Fruit fly (Drosophila melanogaster) whole organism, embryonic: Measurements from ENCODE around the gene Ocrl.

ENCODE experiments used
- Bdp1 ChIP-seq: fragments of 200-800 bp; sonication (Bioruptor generic); optimal IDR thresholded peaks from 3 replicates; lab custom pipeline; 2016; ENCODE audit warnings: missing biosample characterization, missing genetic modification characterization
- Bgb ChIP-seq: fragments of 200-800 bp; sonication (Bioruptor generic); IDR thresholded peaks from 2 replicates; pipeline ENCODE4 v1.3.6; 2022; ENCODE audit warnings: missing biosample characterization, missing genetic modification characterization; ENCODE audit not compliant: partially characterized antibody
- CG1024 ChIP-seq: fragments of 200-800 bp; sonication (Bioruptor generic); IDR thresholded peaks from 2 replicates; pipeline ENCODE4 v1.3.6; 2022; ENCODE audit warnings: missing biosample characterization, missing genetic modification characterization
- CG10565 ChIP-seq: fragments of 200-800 bp; sonication (Bioruptor generic); optimal IDR thresholded peaks from 3 replicates; lab custom pipeline; 2016; ENCODE audit warnings: missing biosample characterization, mild to moderate bottlenecking, missing genetic modification characterization
- CG12299 ChIP-seq: fragments of 200-800 bp; sonication (Bioruptor generic); optimal IDR thresholded peaks from 2 replicates; lab custom pipeline; 2018; ENCODE audit warnings: missing biosample characterization, mild to moderate bottlenecking, missing genetic modification characterization
- CG12659 ChIP-seq: fragments of 200-800 bp; sonication (Bioruptor generic); optimal IDR thresholded peaks from 3 replicates; lab custom pipeline; 2017; ENCODE audit warnings: mild to moderate bottlenecking, missing biosample characterization, missing genetic modification reagents, missing genetic modification characterization
- CG13296 ChIP-seq: fragments of 200-800 bp; sonication (Bioruptor generic); optimal IDR thresholded peaks from 3 replicates; lab custom pipeline; 2018; ENCODE audit warnings: missing biosample characterization, mild to moderate bottlenecking, missing genetic modification characterization
- CG17912 ChIP-seq: fragments of 200-800 bp; sonication (Bioruptor generic); optimal IDR thresholded peaks from 2 replicates; lab custom pipeline; 2018; ENCODE audit warnings: missing biosample characterization, mild to moderate bottlenecking, missing genetic modification characterization
- CG2120 ChIP-seq: fragments of 200-800 bp; sonication (Bioruptor generic); optimal IDR thresholded peaks from 3 replicates; lab custom pipeline; 2016; ENCODE audit warnings: missing biosample characterization, missing genetic modification characterization
- CG30431 ChIP-seq: fragments of 200-800 bp; sonication (Bioruptor generic); optimal IDR thresholded peaks from 2 replicates; lab custom pipeline; 2017; ENCODE audit warnings: missing biosample characterization, missing genetic modification characterization
- CG3065 ChIP-seq: fragments of 200-800 bp; sonication (Bioruptor generic); optimal IDR thresholded peaks from 2 replicates; lab custom pipeline; 2016; ENCODE audit warnings: missing biosample characterization, missing genetic modification characterization
- CG42726 ChIP-seq: fragments of 200-800 bp; sonication (Bioruptor generic); IDR thresholded peaks from 2 replicates; pipeline ENCODE4 v1.3.6; 2022; ENCODE audit warnings: missing biosample characterization, missing genetic modification characterization; ENCODE audit not compliant: partially characterized antibody
- CG4424 ChIP-seq: fragments of 200-800 bp; sonication (Bioruptor generic); optimal IDR thresholded peaks from 3 replicates; lab custom pipeline; 2016; ENCODE audit warnings: missing biosample characterization, missing genetic modification characterization
- CG6272 ChIP-seq: fragments of 200-800 bp; sonication (Bioruptor generic); IDR thresholded peaks from 2 replicates; pipeline ENCODE4 v1.3.6; 2022; ENCODE audit warnings: missing biosample characterization, missing genetic modification characterization
- CG6654 ChIP-seq: fragments of 200-800 bp; sonication (Bioruptor generic); optimal IDR thresholded peaks from 2 replicates; lab custom pipeline; 2017; ENCODE audit warnings: missing biosample characterization, mild to moderate bottlenecking, missing genetic modification characterization
- CG6689 ChIP-seq: fragments of 200-800 bp; sonication (Bioruptor generic); IDR thresholded peaks from 2 replicates; pipeline ENCODE4 v1.3.6; 2022; ENCODE audit warnings: missing biosample characterization, missing genetic modification characterization
- CG6854 ChIP-seq: fragments of 200-800 bp; sonication (Bioruptor generic); optimal IDR thresholded peaks from 3 replicates; lab custom pipeline; 2017; ENCODE audit warnings: missing biosample characterization, mild to moderate bottlenecking, missing genetic modification characterization
- CG8765 ChIP-seq: fragments of 200-800 bp; sonication (Bioruptor generic); IDR thresholded peaks from 2 replicates; pipeline ENCODE4 v1.3.6; 2022; ENCODE audit warnings: missing biosample characterization, missing genetic modification characterization
- CG9797 ChIP-seq: fragments of 200-800 bp; sonication (Bioruptor generic); optimal IDR thresholded peaks from 3 replicates; lab custom pipeline; 2018; ENCODE audit warnings: missing biosample characterization, mild to moderate bottlenecking, missing genetic modification characterization
- Dref ChIP-seq: fragments of 200-800 bp; sonication (Bioruptor generic); IDR thresholded peaks from 2 replicates; pipeline ENCODE4 v1.3.6; 2022; ENCODE audit warnings: missing biosample characterization, missing genetic modification characterization
- Ets97D ChIP-seq: fragments of 200-800 bp; sonication (Bioruptor generic); optimal IDR thresholded peaks from 3 replicates; lab custom pipeline; 2016; ENCODE audit warnings: missing biosample characterization, missing genetic modification characterization
- Fer1 ChIP-seq: fragments of 200-800 bp; sonication (Bioruptor generic); optimal IDR thresholded peaks from 2 replicates; lab custom pipeline; 2017; ENCODE audit warnings: missing biosample characterization, mild to moderate bottlenecking, missing genetic modification characterization
- Hr3 ChIP-seq: fragments of 200-800 bp; sonication (Bioruptor generic); optimal IDR thresholded peaks from 3 replicates; lab custom pipeline; 2016; ENCODE audit warnings: missing biosample characterization, missing genetic modification characterization
- Hr78 ChIP-seq, 2 experiments: fragments of 200-800 bp in 1 of 2; fragments of >200 bp in 1 of 2; sonication (Bioruptor generic) in 1 of 2; optimal IDR thresholded peaks; 2 replicates each; lab custom pipeline; 2017 to 2019; ENCODE audit warnings: missing biosample characterization in 2 of 2, missing genetic modification characterization in 2 of 2, mild to moderate bottlenecking in 1 of 2, moderate library complexity in 1 of 2
- MESR4 ChIP-seq: fragments of 200-800 bp; sonication (Bioruptor generic); optimal IDR thresholded peaks from 2 replicates; lab custom pipeline; 2018; ENCODE audit warnings: missing biosample characterization, mild to moderate bottlenecking, missing genetic modification characterization, moderate library complexity
- Ravus ChIP-seq: fragments of 200-800 bp; sonication (Bioruptor generic); IDR thresholded peaks from 2 replicates; pipeline ENCODE4 v1.3.6; 2022; ENCODE audit warnings: missing biosample characterization, missing genetic modification characterization
- Side ChIP-seq: fragments of 200-800 bp; sonication (Bioruptor generic); optimal IDR thresholded peaks from 2 replicates; lab custom pipeline; 2016; ENCODE audit warnings: missing biosample characterization, missing genetic modification characterization
- abd-A ChIP-seq: fragments of 200-800 bp; sonication (Bioruptor generic); optimal IDR thresholded peaks from 3 replicates; lab custom pipeline; 2019; ENCODE audit warnings: missing biosample characterization, mild to moderate bottlenecking, missing genetic modification characterization, moderate library complexity
- ap ChIP-seq: fragments of 200-800 bp; sonication (Bioruptor generic); IDR thresholded peaks from 2 replicates; pipeline ENCODE4 v1.3.6; 2022; ENCODE audit warnings: missing biosample characterization, missing genetic modification characterization
- bsh ChIP-seq, 2 experiments: fragments of 200-800 bp; sonication (Bioruptor generic); optimal IDR thresholded peaks; 2 replicates each; lab custom pipeline; 2017 to 2018; ENCODE audit warnings: mild to moderate bottlenecking in 2 of 2, missing biosample characterization in 2 of 2, missing genetic modification characterization in 2 of 2, moderate library complexity in 1 of 2
- cas ChIP-seq: fragments of 200-800 bp; sonication (Bioruptor generic); IDR thresholded peaks from 2 replicates; pipeline ENCODE4 v1.3.6; 2022; ENCODE audit warnings: missing biosample characterization, missing genetic modification characterization
- cg ChIP-seq: fragments of 200-800 bp; sonication (Bioruptor generic); optimal IDR thresholded peaks from 3 replicates; lab custom pipeline; 2019; ENCODE audit warnings: missing biosample characterization, mild to moderate bottlenecking, missing genetic modification characterization, moderate library complexity
- chinmo ChIP-seq: fragments of 200-800 bp; sonication (Bioruptor generic); IDR thresholded peaks from 4 replicates; pipeline ENCODE4 v1.3.6; 2022; ENCODE audit warnings: missing biosample characterization, missing genetic modification characterization; ENCODE audit not compliant: partially characterized antibody
- dimm ChIP-seq: fragments of 200-800 bp; sonication (Bioruptor generic); IDR thresholded peaks from 2 replicates; pipeline ENCODE4 v1.3.6; 2022; ENCODE audit warnings: missing biosample characterization, missing genetic modification characterization
- dpn ChIP-seq, 2 experiments: fragments of 200-800 bp; sonication (Bioruptor generic); optimal IDR thresholded peaks; 3 replicates each; lab custom pipeline; 2016; ENCODE audit warnings: missing biosample characterization in 2 of 2, missing genetic modification characterization in 2 of 2
- esg ChIP-seq: fragments of 200-800 bp; sonication (Bioruptor generic); conservative IDR thresholded peaks from 2 replicates; pipeline ENCODE4 v1.3.6; 2022; ENCODE audit warnings: missing biosample characterization, missing genetic modification characterization
- ewg ChIP-seq: fragments of 200-800 bp; sonication (Bioruptor generic); optimal IDR thresholded peaks from 3 replicates; lab custom pipeline; 2017; ENCODE audit warnings: mild to moderate bottlenecking, missing biosample characterization, missing genetic modification reagents, missing genetic modification characterization
- fd3F ChIP-seq: fragments of 200-800 bp; sonication (Bioruptor generic); optimal IDR thresholded peaks from 2 replicates; lab custom pipeline; 2018; ENCODE audit warnings: missing biosample characterization, mild to moderate bottlenecking, missing genetic modification characterization, moderate library complexity
- fd64A ChIP-seq: fragments of 200-800 bp; sonication (Bioruptor generic); optimal IDR thresholded peaks from 3 replicates; lab custom pipeline; 2018; ENCODE audit warnings: missing biosample characterization, mild to moderate bottlenecking, missing genetic modification characterization
- gce ChIP-seq: fragments of 200-800 bp; sonication (Bioruptor generic); IDR thresholded peaks from 3 replicates; pipeline ENCODE4 v1.3.6; 2022; ENCODE audit warnings: missing biosample characterization, missing genetic modification characterization
- gem ChIP-seq: fragments of 200-800 bp; sonication (Bioruptor generic); optimal IDR thresholded peaks from 2 replicates; lab custom pipeline; 2019; ENCODE audit warnings: missing biosample characterization, mild to moderate bottlenecking, missing genetic modification characterization, moderate library complexity
- kay ChIP-seq: fragments of 200-800 bp; sonication (Bioruptor generic); optimal IDR thresholded peaks from 2 replicates; lab custom pipeline; 2016; ENCODE audit warnings: missing biosample characterization, missing genetic modification characterization
- klu ChIP-seq: fragments of 200-800 bp; sonication (Bioruptor generic); IDR thresholded peaks from 2 replicates; pipeline ENCODE4 v1.3.6; 2022; ENCODE audit warnings: missing biosample characterization, missing genetic modification characterization
- otp ChIP-seq: fragments of 200-800 bp; sonication (Bioruptor generic); IDR thresholded peaks from 3 replicates; pipeline ENCODE4, ENCODE4 v1.3.6; 2022; ENCODE audit warnings: missing biosample characterization, missing genetic modification characterization
- sc ChIP-seq, 3 experiments: fragments of >200 bp in 2 of 3; fragments of 200-800 bp in 1 of 3; sonication (Bioruptor generic) in 1 of 3; optimal IDR thresholded peaks; 2 replicates in 2 of 3; 3 replicates in 1 of 3; lab custom pipeline; 2017; ENCODE audit warnings: mild to moderate bottlenecking in 1 of 3, missing biosample characterization in 1 of 3, missing genetic modification characterization in 1 of 3, missing genetic modification reagents in 1 of 3
- trh ChIP-seq: fragments of 200-800 bp; sonication (Bioruptor generic); optimal IDR thresholded peaks from 2 replicates; lab custom pipeline; 2016; ENCODE audit warnings: missing biosample characterization, missing genetic modification characterization
- tx ChIP-seq: fragments of 200-800 bp; sonication (Bioruptor generic); optimal IDR thresholded peaks from 2 replicates; lab custom pipeline; 2016; ENCODE audit warnings: missing biosample characterization, missing genetic modification characterization
- zf30C ChIP-seq: fragments of 200-800 bp; sonication (Bioruptor generic); optimal IDR thresholded peaks from 3 replicates; lab custom pipeline; 2018; ENCODE audit warnings: missing biosample characterization, mild to moderate bottlenecking, missing genetic modification characterization

Gene Ocrl

dm6 chrX:1944245-1945114, 21.7 kb downstream of the Ocrl start (continued):
- TF ChIP-seq CG17912 (GFP tag; lab: Kevin White, UChicago) (no peak), MESR4 (GFP tag; lab: Kevin White, UChicago) (no peak), Ravus (GFP tag; lab: Robert Waterston, UW) (no peak), tx (GFP tag; lab: Kevin White, UChicago) (no peak), gem (tag; lab: Kevin White, UChicago) (peak; percentile 72), sc (optimal IDR thresholded peaks at IDR 0.05; lab: Kevin White, UChicago) (no peak), sc (GFP tag; optimal IDR thresholded peaks at IDR 0.05; lab: Kevin White, UChicago) (no peak), bsh (GFP tag; optimal IDR thresholded peaks at IDR 0.05; lab: Kevin White, UChicago) (peak in 1 of 2 experiments; percentile 87), ap (GFP tag; lab: Robert Waterston, UW) (peak; percentile 48), CG13296 (GFP tag; lab: Kevin White, UChicago) (no peak), CG12299 (peak; percentile 34), Fer1 (GFP tag; lab: Kevin White, UChicago) (peak; percentile 51), esg (GFP tag; lab: Robert Waterston, UW) (peak; percentile 57; the same call in 1 of the 2 replicates), Ets97D (GFP tag; lab: Kevin White, UChicago) (no peak), zf30C (GFP tag; lab: Kevin White, UChicago) (no peak), otp (peak; percentile 56; the same call in 1 of the 3 replicates), CG9797 (GFP tag; lab: Kevin White, UChicago) (no peak), dimm (GFP tag; lab: Robert Waterston, UW) (no peak), fd64A (GFP tag; lab: Kevin White, UChicago) (no peak), Dref (no peak), Side (GFP tag; lab: Kevin White, UChicago) (peak; percentile 32), CG1024 (GFP tag; lab: Robert Waterston, UW) (peak; percentile 42; the same call in 1 of the 2 replicates), CG8765 (no peak), CG30431 (GFP tag; lab: Kevin White, UChicago) (peak; percentile 18), klu (0 out of 2 replicates have a peak, but pooled peaks have one; percentile 24), CG10565 (no peak), Hr3 (GFP tag; lab: Kevin White, UChicago) (peak; percentile 20), fd3F (no peak), gce (GFP tag; lab: Robert Waterston, UW) (no peak), CG6272 (GFP tag; lab: Robert Waterston, UW) (peak; percentile 54; the same call in 1 of the 2 replicates), dpn (GFP tag; optimal IDR thresholded peaks at IDR 0.05; lab: Kevin White, UChicago) (peak in 1 of 2 experiments; percentile 68), CG6654 (GFP tag; lab: Kevin White, UChicago) (no peak), CG4424 (GFP tag; lab: Kevin White, UChicago) (peak; percentile 11), trh (GFP tag; lab: Kevin White, UChicago) (no peak), Hr78 (GFP tag; optimal IDR thresholded peaks at IDR 0.05; lab: Kevin White, UChicago) (no peak), abd-A (tag; lab: Kevin White, UChicago) (peak; percentile 5), CG2120 (GFP tag; lab: Kevin White, UChicago) (peak; percentile 41), kay (GFP tag; lab: Kevin White, UChicago) (no peak), CG6689 (GFP tag; lab: Robert Waterston, UW) (peak; percentile 52), cas (GFP tag; lab: Robert Waterston, UW) (no peak), cg (GFP tag; lab: Kevin White, UChicago) (no peak), CG42726 (no peak), Bgb (GFP tag; lab: Robert Waterston, UW) (no peak), CG6854 (GFP tag; lab: Kevin White, UChicago) (no peak), CG3065 (GFP tag; lab: Kevin White, UChicago) (no peak), CG12659 (GFP tag; lab: Kevin White, UChicago) (no peak), chinmo (no peak), Bdp1 (GFP tag; lab: Kevin White, UChicago) (no peak), ewg (GFP tag; lab: Kevin White, UChicago) (peak; percentile 36)
